Fruit fly (Drosophila melanogaster): ENCODE data around the gene eEF1gamma.

The eEF1gamma gene

DNA sequence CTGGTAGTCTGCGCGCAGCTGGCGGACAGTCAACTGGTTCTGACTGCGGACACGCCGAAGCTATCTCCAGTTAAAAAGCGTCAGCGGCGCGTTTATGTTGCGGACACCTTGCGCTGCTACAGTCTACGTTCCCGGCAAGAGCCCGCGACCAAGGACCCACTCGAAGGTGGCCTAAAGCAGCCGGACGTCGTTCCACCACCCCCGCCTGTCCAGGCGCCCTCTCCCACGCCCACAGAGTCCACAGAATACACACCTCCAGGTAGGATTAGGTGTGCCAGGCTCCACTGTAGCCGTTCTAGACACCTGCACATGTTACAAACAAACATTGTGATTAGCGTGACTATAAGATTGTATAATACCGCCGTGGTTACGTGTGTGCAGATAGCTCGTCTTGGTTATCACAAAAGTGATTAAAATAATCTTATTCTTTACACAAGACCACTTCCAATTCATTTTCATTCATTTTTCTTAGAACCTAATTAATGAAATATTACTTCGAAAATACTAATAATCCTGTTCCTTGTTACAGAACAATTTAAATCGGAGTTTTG lies 10.7 kb downstream of the eEF1gamma start:
- TF ChIP-seq Optix (GFP tag; IDR thresholded peaks at IDR 0.05) (no peak), ranshi (GFP tag; IDR thresholded peaks at IDR 0.05) (peak; percentile 50; the same call in 1 of the 2 replicates), CG8765 (GFP tag; IDR thresholded peaks at IDR 0.05) (0 out of 2 replicates have a peak, but pooled peaks have one; percentile 7), cas (GFP tag; IDR thresholded peaks at IDR 0.05) (peak; percentile 65), Hr39 (optimal IDR thresholded peaks at IDR 0.05) (no peak), ato (GFP tag; IDR thresholded peaks at IDR 0.05; ENCODE audit: partially characterized antibody) (no peak), CG14014 (GFP tag; IDR thresholded peaks at IDR 0.05) (peak; percentile 48; the same call in 1 of the 2 replicates), CG6791 (GFP tag; IDR thresholded peaks at IDR 0.05; ENCODE audit: partially characterized antibody) (no peak), sens-2 (GFP tag; IDR thresholded peaks at IDR 0.05) (no peak), NFAT (GFP tag; IDR thresholded peaks at IDR 0.05) (peak; percentile 33; the same call in 1 of the 2 replicates), dysf (GFP tag; IDR thresholded peaks at IDR 0.05) (peak; percentile 24; the same call in 1 of the 3 replicates), Med (GFP tag) (peak; percentile 83), D19A (tag; optimal IDR thresholded peaks at IDR 0.05) (no peak), Dbx (GFP tag; IDR thresholded peaks at IDR 0.05) (0 out of 3 replicates have a peak, but pooled peaks have one; percentile 55), lmd (GFP tag; IDR thresholded peaks at IDR 0.05) (peak; percentile 42; the same call in 1 of the 2 replicates), CG34422 (GFP tag; IDR thresholded peaks at IDR 0.05) (0 out of 3 replicates have a peak, but pooled peaks have one; percentile 19), sr (GFP tag; IDR thresholded peaks at IDR 0.05) (no peak), cwo (GFP tag; optimal IDR thresholded peaks at IDR 0.05) (peak; percentile 61), Hand (GFP tag; optimal IDR thresholded peaks at IDR 0.05) (no peak), al (GFP tag; IDR thresholded peaks at IDR 0.05) (peak; percentile 29; the same call in 1 of the 2 replicates), Pdp1 (GFP tag; optimal IDR thresholded peaks at IDR 0.05) (peak in 1 of 2 experiments; percentile 96), Aef1 (GFP tag; IDR thresholded peaks at IDR 0.05) (peak; percentile 49; the same call in 1 of the 3 replicates), CG6175 (GFP tag; IDR thresholded peaks at IDR 0.05) (0 out of 3 replicates have a peak, but pooled peaks have one; percentile 8), CG9932 (GFP tag; IDR thresholded peaks at IDR 0.05) (peak; percentile 36; the same call in 1 of the 2 replicates), CG11504 (tag; optimal IDR thresholded peaks at IDR 0.05) (no peak), zfh1 (GFP tag; IDR thresholded peaks at IDR 0.05) (0 out of 3 replicates have a peak, but pooled peaks have one; percentile 40), Poxn (GFP tag; IDR thresholded peaks at IDR 0.05) (peak; percentile 20; the same call in 1 of the 2 replicates), MBD-R2 (GFP tag; IDR thresholded peaks at IDR 0.05) (peak; percentile 7; the same call in 1 of the 2 replicates), CG3847 (GFP tag; IDR thresholded peaks at IDR 0.05) (peak; percentile 44; the same call in 1 of the 2 replicates), H2.0 (GFP tag; IDR thresholded peaks at IDR 0.05) (peak; percentile 18; the same call in 1 of the 2 replicates), Rfx (GFP tag; IDR thresholded peaks at IDR 0.05) (peak; percentile 55), CG11085 (GFP tag; IDR thresholded peaks at IDR 0.05) (peak; percentile 47; the same call in 1 of the 2 replicates), mirr (GFP tag; optimal IDR thresholded peaks at IDR 0.05) (peak; percentile 71), Dref (GFP tag; IDR thresholded peaks at IDR 0.05) (0 out of 2 replicates have a peak, but pooled peaks have one; percentile 23), exex (tag; optimal IDR thresholded peaks at IDR 0.05) (peak; percentile 84), zfh2 (GFP tag; optimal IDR thresholded peaks at IDR 0.05) (peak; percentile 17), otp (GFP tag; IDR thresholded peaks at IDR 0.05) (no peak), Ada2b (GFP tag; IDR thresholded peaks at IDR 0.05) (0 out of 2 replicates have a peak, but pooled peaks have one; percentile 15), CG32532 (GFP tag; IDR thresholded peaks at IDR 0.05) (peak; percentile 68), CG14441 (GFP tag; IDR thresholded peaks at IDR 0.05) (peak; percentile 42; the same call in 1 of the 2 replicates), GATAe (GFP tag; conservative IDR thresholded peaks at IDR 0.05) (peak; percentile 49; the same call in 1 of the 2 replicates), sisA (GFP tag; IDR thresholded peaks at IDR 0.05) (0 out of 2 replicates have a peak, but pooled peaks have one; percentile 27), ewg (GFP tag; optimal IDR thresholded peaks at IDR 0.05) (no peak), CG31388 (GFP tag; optimal IDR thresholded peaks at IDR 0.05) (no peak), Rx (GFP tag; IDR thresholded peaks at IDR 0.05) (0 out of 2 replicates have a peak, but pooled peaks have one; percentile 5), CG11456 (GFP tag; IDR thresholded peaks at IDR 0.05) (peak; percentile 51; the same call in 1 of the 3 replicates), prd (optimal IDR thresholded peaks at IDR 0.05) (no peak), prd (GFP tag; IDR thresholded peaks at IDR 0.05) (0 out of 3 replicates have a peak, but pooled peaks have one; percentile 11), ind (GFP tag; optimal IDR thresholded peaks at IDR 0.05) (peak; percentile 1), onecut (GFP tag; IDR thresholded peaks at IDR 0.05) (no peak)

Measured in whole organism, embryonic.